Fruit fly (Drosophila melanogaster) whole organism, pupa: ENCODE measurements around the gene CG18754.

Experiments
- CG10348 ChIP-seq: fragments of 200-800 bp; sonication (Bioruptor generic); IDR thresholded peaks from 2 replicates; pipeline ENCODE4 v1.3.6; 2022; ENCODE audit warnings: missing biosample characterization, missing genetic modification characterization
- CG12605 ChIP-seq: fragments of 200-800 bp; sonication (Bioruptor generic); IDR thresholded peaks from 2 replicates; pipeline ENCODE4 v1.3.6; 2022; ENCODE audit warnings: missing biosample characterization, missing genetic modification characterization
- CG13204 ChIP-seq: fragments of 200-800 bp; sonication (Bioruptor generic); optimal IDR thresholded peaks from 2 replicates; lab custom pipeline; 2018; ENCODE audit warnings: missing biosample characterization, mild to moderate bottlenecking, missing genetic modification characterization, moderate library complexity
- CG14655 ChIP-seq: fragments of 200-800 bp; sonication (Bioruptor generic); optimal IDR thresholded peaks from 3 replicates; lab custom pipeline; 2017; ENCODE audit warnings: mild to moderate bottlenecking, missing biosample characterization, missing genetic modification reagents, missing genetic modification characterization
- CG15710 ChIP-seq: fragments of 200-800 bp; sonication (Bioruptor generic); optimal IDR thresholded peaks from 2 replicates; lab custom pipeline; 2018; ENCODE audit warnings: missing biosample characterization, mild to moderate bottlenecking, missing genetic modification characterization, moderate library complexity
- CG17806 ChIP-seq: fragments of 200-800 bp; sonication (Bioruptor generic); optimal IDR thresholded peaks from 2 replicates; lab custom pipeline; 2018; ENCODE audit warnings: missing biosample characterization, mild to moderate bottlenecking, missing genetic modification characterization, moderate library complexity
- CG32121 ChIP-seq: fragments of 200-800 bp; sonication (Bioruptor generic); IDR thresholded peaks from 2 replicates; pipeline ENCODE4 v1.3.6; 2022; ENCODE audit warnings: missing biosample characterization, missing genetic modification characterization
- CG34367 ChIP-seq: fragments of 200-800 bp; sonication (Bioruptor generic); optimal IDR thresholded peaks from 2 replicates; lab custom pipeline; 2018; ENCODE audit warnings: missing biosample characterization, mild to moderate bottlenecking, missing genetic modification characterization
- CG4496 ChIP-seq: fragments of 200-800 bp; sonication (Bioruptor generic); IDR thresholded peaks from 3 replicates; pipeline ENCODE4 v1.3.6; 2022; ENCODE audit warnings: missing biosample characterization, missing genetic modification characterization
- CG8159 ChIP-seq: fragments of 200-800 bp; sonication (Bioruptor generic); optimal IDR thresholded peaks from 3 replicates; lab custom pipeline; 2018; ENCODE audit warnings: missing biosample characterization, mild to moderate bottlenecking, missing genetic modification characterization, moderate library complexity
- CG8301 ChIP-seq: fragments of 200-800 bp; sonication (Bioruptor generic); optimal IDR thresholded peaks from 2 replicates; lab custom pipeline; 2018; ENCODE audit warnings: missing biosample characterization, mild to moderate bottlenecking, missing genetic modification characterization
- CG9948 ChIP-seq: fragments of 200-800 bp; sonication (Bioruptor generic); optimal IDR thresholded peaks from 2 replicates; lab custom pipeline; 2018; ENCODE audit warnings: missing biosample characterization, mild to moderate bottlenecking, missing genetic modification characterization, moderate library complexity
- D1 ChIP-seq: fragments of 200-800 bp; sonication (Bioruptor generic); optimal IDR thresholded peaks from 2 replicates; lab custom pipeline; 2018; ENCODE audit warnings: missing biosample characterization, mild to moderate bottlenecking, missing genetic modification characterization, moderate library complexity
- EcR ChIP-seq: fragments of 200-800 bp; sonication (Bioruptor generic); optimal IDR thresholded peaks from 3 replicates; lab custom pipeline; 2019; ENCODE audit warnings: missing biosample characterization, missing genetic modification characterization, mild to moderate bottlenecking, moderate library complexity, missing genetic modification reagents
- Ets98B ChIP-seq: fragments of 200-800 bp; sonication (Bioruptor generic); IDR thresholded peaks from 2 replicates; pipeline ENCODE4 v1.3.6; 2022; ENCODE audit warnings: missing biosample characterization, missing genetic modification characterization
- Pif1A ChIP-seq: fragments of 200-800 bp; sonication (Bioruptor generic); optimal IDR thresholded peaks from 3 replicates; lab custom pipeline; 2016; ENCODE audit warnings: missing biosample characterization, missing genetic modification characterization
- Pif1B ChIP-seq: fragments of 200-800 bp; sonication (Bioruptor generic); optimal IDR thresholded peaks from 3 replicates; lab custom pipeline; 2016; ENCODE audit warnings: missing biosample characterization, missing genetic modification characterization
- Snoo ChIP-seq: fragments of 200-800 bp; sonication (Bioruptor generic); optimal IDR thresholded peaks from 3 replicates; lab custom pipeline; 2017; ENCODE audit warnings: missing biosample characterization, mild to moderate bottlenecking, missing genetic modification characterization, inconsistent platforms
- fd96Ca ChIP-seq: fragments of 200-800 bp; sonication (Bioruptor generic); IDR thresholded peaks from 3 replicates; pipeline ENCODE4 v1.3.6; 2022; ENCODE audit warnings: missing biosample characterization, missing genetic modification characterization
- gl ChIP-seq: fragments of 200-800 bp; sonication (Bioruptor generic); optimal IDR thresholded peaks from 2 replicates; lab custom pipeline; 2018; ENCODE audit warnings: missing biosample characterization, mild to moderate bottlenecking, missing genetic modification characterization
- rn ChIP-seq: fragments of 200-800 bp; sonication (Bioruptor generic); IDR thresholded peaks from 2 replicates; pipeline ENCODE4 v1.3.6; 2022; ENCODE audit warnings: missing biosample characterization, missing genetic modification characterization

The CG18754 gene

dm6 chr3R:23649831-23650230 lies 34.0 kb upstream of the CG18754 start:
- TF ChIP-seq CG8301 (tag; lab: Kevin White, UChicago) (no peak), Pif1A (GFP tag; lab: Kevin White, UChicago) (no peak), fd96Ca (no peak), D1 (tag; lab: Kevin White, UChicago) (no peak), EcR (GFP tag; lab: Kevin White, UChicago) (no peak), CG9948 (no peak), Snoo (tag; lab: Kevin White, UChicago) (no peak), CG14655 (GFP tag; lab: Kevin White, UChicago) (no peak), CG32121 (GFP tag; lab: Robert Waterston, UW) (no peak), CG4496 (GFP tag; lab: Robert Waterston, UW) (no peak), Ets98B (GFP tag; lab: Robert Waterston, UW) (no peak)
- TF ChIP-seq, all 21 proteins: peak for 0

- peak; percentile 12 for TF ChIP-seq Pif1A (GFP tag; lab: Kevin White, UChicago)
- TF ChIP-seq D1 (tag; lab: Kevin White, UChicago): no peak
- TF ChIP-seq CG4496 (GFP tag; lab: Robert Waterston, UW): peak; percentile 31; the same call in 1 of the 3 replicates
- peak; percentile 40 for TF ChIP-seq Snoo (tag; lab: Kevin White, UChicago)
Observed at dm6 chr3R:23652525-23653108, 31.2 kb upstream of the CG18754 start.

dm6 chr3R:23655501-23655900 lies 28.4 kb upstream of the CG18754 start:
- no peak for TF ChIP-seq D1 (tag; lab: Kevin White, UChicago)
- TF ChIP-seq Pif1A (GFP tag; lab: Kevin White, UChicago): no peak
- TF ChIP-seq rn (GFP tag; lab: Robert Waterston, UW): no peak
- TF ChIP-seq CG13204 (GFP tag; lab: Kevin White, UChicago): no peak
- TF ChIP-seq EcR (GFP tag; lab: Kevin White, UChicago): no peak
- TF ChIP-seq CG34367: no peak
- no peak for TF ChIP-seq CG8159 (tag; lab: Kevin White, UChicago)
- TF ChIP-seq, all 21 proteins: peak for 0

dm6 chr3R:23657357-23658318 lies 26.2 kb upstream of the CG18754 start:
- TF ChIP-seq CG13204 (GFP tag; lab: Kevin White, UChicago): no peak
- no peak for TF ChIP-seq rn (GFP tag; lab: Robert Waterston, UW)
- no peak for TF ChIP-seq fd96Ca
- TF ChIP-seq CG34367: peak; percentile 7
- TF ChIP-seq gl: no peak
- TF ChIP-seq CG10348 (GFP tag; lab: Robert Waterston, UW): no peak
- TF ChIP-seq CG17806 (tag; lab: Kevin White, UChicago): no peak
- TF ChIP-seq D1 (tag; lab: Kevin White, UChicago): no peak
- TF ChIP-seq CG8159 (tag; lab: Kevin White, UChicago): peak; percentile 9
- peak; percentile 52 for TF ChIP-seq Pif1B (GFP tag; lab: Kevin White, UChicago)
- TF ChIP-seq CG4496 (GFP tag; lab: Robert Waterston, UW): no peak; the same call in 2 of the 3 replicates
- no peak for TF ChIP-seq CG9948
- TF ChIP-seq EcR (GFP tag; lab: Kevin White, UChicago): peak; percentile 6
- peak; percentile 25 for TF ChIP-seq CG15710 (tag; lab: Kevin White, UChicago)
- no peak for TF ChIP-seq Ets98B (GFP tag; lab: Robert Waterston, UW)
- TF ChIP-seq CG14655 (GFP tag; lab: Kevin White, UChicago): no peak
- TF ChIP-seq CG12605 (GFP tag; lab: Robert Waterston, UW): peak; percentile 49; the same call in 1 of the 2 replicates
- TF ChIP-seq CG8301 (tag; lab: Kevin White, UChicago): no peak
- TF ChIP-seq CG32121 (GFP tag; lab: Robert Waterston, UW): peak; percentile 59
- peak; percentile 36 for TF ChIP-seq Pif1A (GFP tag; lab: Kevin White, UChicago)
- peak; percentile 9 for TF ChIP-seq Snoo (tag; lab: Kevin White, UChicago)

dm6 chr3R:23658948-23659347 lies 24.9 kb upstream of the CG18754 start:
- TF ChIP-seq Snoo (tag; lab: Kevin White, UChicago) (no peak), CG34367 (no peak), Ets98B (GFP tag; lab: Robert Waterston, UW) (no peak), D1 (tag; lab: Kevin White, UChicago) (no peak), CG8301 (tag; lab: Kevin White, UChicago) (no peak), Pif1B (GFP tag; lab: Kevin White, UChicago) (no peak), CG15710 (tag; lab: Kevin White, UChicago) (no peak), CG32121 (GFP tag; lab: Robert Waterston, UW) (no peak), CG8159 (tag; lab: Kevin White, UChicago) (no peak), CG12605 (GFP tag; lab: Robert Waterston, UW) (no peak)
